Fruit fly (Drosophila melanogaster) S2 (cell line): ENCODE data around the gene Nulp1.

ENCODE experiments used
- CG8478 ChIP-seq: fragments of >200 bp; optimal IDR thresholded peaks from 2 replicates; lab custom pipeline; 2018
- CTCF ChIP-seq, 2 experiments: fragments of >200 bp; optimal IDR thresholded peaks; 2 replicates each; lab custom pipeline; 2018

Gene Nulp1

DNA sequence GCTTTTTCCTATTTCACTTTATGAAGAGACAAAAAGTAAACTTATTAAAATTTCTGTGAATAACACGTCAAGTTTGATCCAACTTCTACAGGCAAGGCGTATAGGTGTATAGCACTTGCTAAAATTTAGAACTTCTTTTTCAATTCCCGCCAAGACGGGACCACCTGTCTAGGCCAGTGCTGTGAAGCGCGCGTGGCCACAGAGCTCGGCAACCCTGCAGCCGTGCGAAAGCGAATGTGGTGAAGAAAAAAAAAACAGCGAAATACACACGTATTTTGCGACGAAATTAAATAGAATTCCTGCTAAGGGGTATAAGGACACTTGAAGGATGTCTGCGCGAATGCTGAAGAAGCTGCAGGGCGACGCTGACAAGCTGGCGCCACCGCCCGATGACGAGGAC lies at the start of gene Nulp1:
Nulp1 (plus strand) TSS at position 198 of the 400 bp plus-strand sequence.
- TF ChIP-seq CG8478 (no peak), CTCF (optimal IDR thresholded peaks at IDR 0.05; lab: Kevin White, UChicago) (no peak)

DNA sequence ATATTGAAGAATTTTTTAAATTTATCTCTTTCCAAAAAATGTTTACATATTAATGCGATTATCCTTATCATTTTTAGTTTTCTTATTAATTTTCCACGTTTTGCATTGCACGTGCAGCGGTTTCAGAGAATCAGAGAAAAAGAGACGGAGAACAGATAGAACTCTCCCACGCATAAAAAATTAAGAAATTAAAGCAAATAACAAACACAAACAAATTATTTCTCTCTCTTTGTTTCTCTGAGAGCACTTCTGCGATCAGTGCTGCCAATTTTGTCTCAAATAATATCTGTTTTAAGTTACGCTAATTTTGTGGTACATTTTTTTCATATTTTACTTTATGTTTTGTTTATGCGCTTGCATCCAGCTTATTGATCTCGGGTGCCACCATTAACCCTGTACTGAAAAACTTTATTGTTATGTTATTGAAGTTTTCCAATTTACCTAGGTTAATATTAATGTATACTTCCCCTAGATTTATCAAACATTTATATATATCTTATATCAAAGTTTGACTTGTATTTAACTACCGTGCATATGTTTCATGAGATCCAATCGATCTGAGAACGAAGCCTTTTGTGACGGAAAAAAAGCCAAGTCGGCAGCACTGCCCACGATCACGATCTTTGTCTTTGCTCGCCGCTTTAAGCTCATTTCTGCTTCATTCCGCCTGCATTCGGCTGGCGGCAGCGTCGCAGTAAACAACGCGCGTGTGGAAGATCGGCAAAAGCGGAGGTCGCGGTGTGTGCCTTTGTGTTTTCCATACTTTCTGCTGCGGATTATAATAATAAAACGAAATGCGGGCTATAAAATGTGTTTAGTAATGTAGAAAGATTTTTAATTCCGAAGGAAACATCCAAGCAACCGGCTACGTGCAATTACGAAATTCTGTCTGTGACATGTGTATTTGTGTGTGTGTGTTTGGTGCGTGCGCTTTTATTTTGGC lies 46.7 kb upstream of the Nulp1 start, which contains the start of gene Sarm:
Sarm (plus strand) TSS at position 661 of the 943 bp plus-strand sequence.
- TF ChIP-seq CG8478 = peak; percentile 4
- no peak for TF ChIP-seq CTCF (optimal IDR thresholded peaks at IDR 0.05; lab: Kevin White, UChicago)

dm6 chr3L:8065575-8066410 lies 44.4 kb upstream of the Nulp1 start:
- TF ChIP-seq CG8478 (no peak), CTCF (optimal IDR thresholded peaks at IDR 0.05; lab: Kevin White, UChicago) (no peak)

DNA sequence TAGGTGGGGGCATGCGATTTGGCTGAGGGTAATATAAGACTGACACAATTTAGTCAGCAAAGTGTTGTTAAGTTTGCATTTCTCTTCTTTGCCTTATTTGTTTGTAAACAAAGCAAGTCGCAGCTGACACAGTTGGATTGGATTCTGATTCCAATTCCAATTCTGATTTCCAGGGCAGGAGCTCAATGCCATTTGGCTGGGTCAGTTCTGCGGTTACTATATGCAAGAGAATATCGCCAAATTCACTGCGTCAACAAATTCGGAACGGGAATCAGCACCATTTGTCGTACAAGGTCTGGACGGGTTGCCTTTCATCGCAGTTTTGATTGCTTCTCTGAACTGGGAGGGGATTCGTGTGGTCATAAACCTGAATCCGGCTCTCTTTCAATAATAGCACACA lies 42.7 kb upstream of the Nulp1 start:
- TF ChIP-seq CG8478 (no peak), CTCF (optimal IDR thresholded peaks at IDR 0.05; lab: Kevin White, UChicago) (no peak)

- TF ChIP-seq CTCF (optimal IDR thresholded peaks at IDR 0.05; lab: Kevin White, UChicago) (no peak), CG8478 (no peak)
These were observed 42.1 kb upstream of the Nulp1 start for dm6 chr3L:8068061-8068460.

- no peak for TF ChIP-seq CTCF (optimal IDR thresholded peaks at IDR 0.05; lab: Kevin White, UChicago)
- no peak for TF ChIP-seq CG8478
These were observed 41.0 kb upstream of the Nulp1 start, which contains the start of gene CG42590 for dm6 chr3L:8069167-8069566. Gene CG42590 (minus strand): TSS chr3L:8069267.

- TF ChIP-seq CG8478 (no peak), CTCF (optimal IDR thresholded peaks at IDR 0.05; lab: Kevin White, UChicago) (no peak)
These were observed 40.3 kb upstream of the Nulp1 start, which contains the start of gene CG42591 for dm6 chr3L:8069860-8070259. Gene CG42591 (minus strand): TSS chr3L:8069960.

DNA sequence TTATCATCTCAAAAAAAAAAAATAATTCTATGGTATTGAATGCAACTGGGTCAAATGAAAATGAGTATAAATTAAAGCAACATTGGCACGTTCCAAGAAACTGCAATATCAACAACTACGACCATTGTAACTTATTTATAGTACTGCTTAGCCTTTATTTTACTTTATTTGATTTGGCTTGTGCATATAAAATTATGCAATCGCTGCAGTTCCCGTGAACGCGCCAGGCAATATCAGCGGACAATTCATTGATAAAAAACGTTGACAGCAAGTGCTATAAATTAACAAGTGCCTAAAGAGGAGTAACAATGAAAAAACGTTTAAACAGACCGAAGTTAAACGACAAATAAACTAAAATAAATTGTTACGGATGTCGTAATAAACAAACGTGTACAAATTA lies 39.0 kb upstream of the Nulp1 start:
- TF ChIP-seq CG8478 (no peak), CTCF (optimal IDR thresholded peaks at IDR 0.05; lab: Kevin White, UChicago) (no peak)

DNA sequence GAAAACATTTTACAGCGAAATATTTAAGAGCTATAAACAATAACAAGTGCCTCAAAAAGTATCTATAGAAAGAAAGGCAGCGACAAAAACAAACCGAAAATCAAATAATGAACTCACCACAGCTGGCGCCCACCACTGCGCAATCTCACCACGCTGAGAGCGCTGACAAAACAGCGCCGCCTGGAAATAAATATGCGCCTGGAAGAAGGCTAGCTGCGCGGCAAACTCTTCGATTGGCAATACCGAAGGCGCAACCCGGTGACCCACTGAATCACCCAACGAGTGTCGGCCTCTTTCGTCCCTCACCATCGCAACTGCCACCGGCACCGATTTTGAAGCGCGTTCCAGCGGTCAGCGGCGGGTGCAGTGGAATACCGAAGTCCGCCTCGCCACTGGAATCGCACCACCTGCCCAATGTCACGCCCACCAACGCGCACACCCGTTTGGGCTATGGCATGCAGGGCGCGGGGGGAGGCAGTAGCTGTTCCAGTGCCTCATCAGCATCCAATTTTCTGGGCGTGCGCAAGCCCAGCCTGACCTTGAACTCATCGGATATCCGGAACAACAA lies 38.4 kb upstream of the Nulp1 start:
- TF ChIP-seq CTCF (optimal IDR thresholded peaks at IDR 0.05; lab: Kevin White, UChicago) (peak in 1 of 2 experiments; percentile 65), CG8478 (no peak)

DNA sequence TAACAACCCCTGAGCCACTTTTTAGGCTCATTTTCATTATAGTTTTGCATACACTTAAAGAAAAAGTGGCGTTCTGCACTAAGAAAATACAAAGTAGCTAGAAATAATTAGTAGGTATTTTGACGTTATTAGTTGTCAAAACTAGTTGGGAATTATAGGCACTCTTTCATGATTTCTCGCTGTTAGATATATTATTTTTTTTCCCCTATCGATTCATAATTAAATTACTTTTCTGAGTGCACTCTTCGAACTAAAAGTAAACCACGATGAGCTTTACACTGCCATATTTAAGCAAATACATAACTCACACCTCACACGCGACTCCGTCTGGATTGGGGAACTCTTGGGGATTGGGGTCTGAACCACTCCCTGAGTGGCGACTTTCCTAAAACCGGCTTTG lies 37.4 kb upstream of the Nulp1 start:
- TF ChIP-seq CG8478 (no peak), CTCF (optimal IDR thresholded peaks at IDR 0.05; lab: Kevin White, UChicago) (no peak)

DNA sequence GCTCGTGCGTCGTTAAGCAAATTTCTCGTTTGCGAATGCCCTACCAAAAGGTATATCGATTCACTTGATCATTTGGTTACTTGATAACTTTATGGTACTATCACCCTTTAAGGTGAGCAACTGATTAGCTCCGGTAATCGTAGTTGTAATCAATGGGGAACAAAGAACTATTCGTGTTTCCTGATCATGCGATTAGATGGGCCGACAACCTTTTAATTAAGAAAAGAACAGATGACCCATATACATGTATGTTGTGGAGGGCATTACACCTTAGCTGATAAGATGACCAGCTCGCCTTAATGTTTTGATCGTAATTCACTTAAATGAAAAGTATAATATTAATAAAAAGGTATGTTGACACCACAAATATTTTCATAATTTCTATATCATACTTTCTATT lies 36.8 kb upstream of the Nulp1 start:
- TF ChIP-seq CTCF (optimal IDR thresholded peaks at IDR 0.05; lab: Kevin White, UChicago) (no peak), CG8478 (no peak)

- no peak for TF ChIP-seq CTCF (optimal IDR thresholded peaks at IDR 0.05; lab: Kevin White, UChicago)
- TF ChIP-seq CG8478 = no peak
These were observed 36.3 kb upstream of the Nulp1 start for dm6 chr3L:8073872-8074271.

dm6 chr3L:8074944-8075343 lies 35.2 kb upstream of the Nulp1 start:
- no peak for TF ChIP-seq CTCF (optimal IDR thresholded peaks at IDR 0.05; lab: Kevin White, UChicago)
- TF ChIP-seq CG8478 = no peak

dm6 chr3L:8076160-8076559 lies 34.0 kb upstream of the Nulp1 start:
- TF ChIP-seq CTCF (optimal IDR thresholded peaks at IDR 0.05; lab: Kevin White, UChicago) (no peak), CG8478 (no peak)

- TF ChIP-seq CG8478 = no peak
- no peak for TF ChIP-seq CTCF (optimal IDR thresholded peaks at IDR 0.05; lab: Kevin White, UChicago)
These were observed 33.0 kb upstream of the Nulp1 start for dm6 chr3L:8077207-8077606.
